Fruit fly (Drosophila melanogaster): ENCODE results near the gene CG3526.

CG3526 gene

DNA sequence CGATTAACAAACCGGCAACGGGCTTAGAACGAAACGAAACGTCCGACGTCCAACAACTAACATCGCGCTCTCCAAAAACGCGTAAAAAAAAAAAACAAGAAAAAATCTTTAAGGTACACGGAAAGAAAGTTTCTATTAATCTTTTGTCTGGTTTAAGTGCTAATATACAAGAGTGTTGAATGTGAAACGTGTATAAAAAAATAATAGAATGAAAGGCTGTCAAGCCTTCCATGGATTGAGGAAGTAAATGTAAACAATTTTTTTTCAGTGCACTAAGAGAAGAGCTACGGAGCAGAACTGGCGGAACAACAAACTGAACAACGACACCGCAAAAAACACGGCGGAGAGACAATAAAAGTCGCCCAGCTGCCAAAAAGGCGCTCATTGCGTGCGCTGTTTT lies 29.2 kb downstream of the CG3526 start, which contains the start of gene CG3588 (continued):
- no peak for TF ChIP-seq pum (GFP tag; optimal IDR thresholded peaks at IDR 0.05)
- peak; percentile 66 for TF ChIP-seq CG16863 (GFP tag; optimal IDR thresholded peaks at IDR 0.05)
- TF ChIP-seq Scr (GFP tag; IDR thresholded peaks at IDR 0.05; ENCODE audit: partially characterized antibody) = no peak
- no peak for TF ChIP-seq Lhr (GFP tag; optimal IDR thresholded peaks at IDR 0.05)
- TF ChIP-seq CG11398 (GFP tag; optimal IDR thresholded peaks at IDR 0.05) = peak; percentile 32
- no peak for TF ChIP-seq grn (GFP tag; optimal IDR thresholded peaks at IDR 0.05)
- no peak for TF ChIP-seq CG31388 (GFP tag; optimal IDR thresholded peaks at IDR 0.05)
- peak; percentile 68 for TF ChIP-seq H15 (GFP tag; IDR thresholded peaks at IDR 0.05)
- peak; percentile 31 for TF ChIP-seq abd-A (tag; optimal IDR thresholded peaks at IDR 0.05)
- TF ChIP-seq CG34422 (GFP tag; IDR thresholded peaks at IDR 0.05) = peak; percentile 45; the same call in 2 of the 3 replicates
- peak; percentile 84 for TF ChIP-seq CG14441 (GFP tag; IDR thresholded peaks at IDR 0.05)
- TF ChIP-seq Taf1 (GFP tag; IDR thresholded peaks at IDR 0.05) = peak; percentile 79
- TF ChIP-seq lilli (GFP tag; optimal IDR thresholded peaks at IDR 0.05) = peak; percentile 84
- TF ChIP-seq ap (GFP tag; IDR thresholded peaks at IDR 0.05) = peak; percentile 59; the same call in 1 of the 2 replicates
- peak; percentile 88 for TF ChIP-seq CG14014 (GFP tag; IDR thresholded peaks at IDR 0.05)
- TF ChIP-seq maf-S (GFP tag; optimal IDR thresholded peaks at IDR 0.05) = peak; percentile 58
- no peak for TF ChIP-seq CG8478 (optimal IDR thresholded peaks at IDR 0.05)
- no peak for TF ChIP-seq zen2 (GFP tag; IDR thresholded peaks at IDR 0.05; ENCODE audit: partially characterized antibody)
- TF ChIP-seq sisA (GFP tag; IDR thresholded peaks at IDR 0.05) = peak; percentile 81
- peak; percentile 54 for TF ChIP-seq tx (GFP tag; optimal IDR thresholded peaks at IDR 0.05)
- TF ChIP-seq Gug (GFP tag; IDR thresholded peaks at IDR 0.05) = peak; percentile 79; the same call in 3 of the 4 replicates
- TF ChIP-seq stwl (tag; optimal IDR thresholded peaks at IDR 0.05) = no peak
- no peak for TF ChIP-seq dmrt11E (tag; optimal IDR thresholded peaks at IDR 0.05)
- peak; percentile 19 for TF ChIP-seq CG12104 (GFP tag; optimal IDR thresholded peaks at IDR 0.05)
- peak; percentile 50; the same call in 1 of the 2 replicates for TF ChIP-seq Poxn (GFP tag; IDR thresholded peaks at IDR 0.05)
- no peak for TF ChIP-seq CG11723 (GFP tag; optimal IDR thresholded peaks at IDR 0.05)
- peak; percentile 70 for TF ChIP-seq wdn (GFP tag; IDR thresholded peaks at IDR 0.05)
- no peak for TF ChIP-seq CG3065 (GFP tag; optimal IDR thresholded peaks at IDR 0.05)
- no peak for TF ChIP-seq usp (GFP tag; optimal IDR thresholded peaks at IDR 0.05)
- TF ChIP-seq Stat92E (GFP tag; optimal IDR thresholded peaks at IDR 0.05) = no peak
- peak; percentile 24 for TF ChIP-seq B-H2 (GFP tag; optimal IDR thresholded peaks at IDR 0.05)
- peak; percentile 43 for TF ChIP-seq CG12219 (GFP tag; optimal IDR thresholded peaks at IDR 0.05)
- TF ChIP-seq Blimp-1 (GFP tag; optimal IDR thresholded peaks at IDR 0.05) = peak; percentile 46
- peak; percentile 79 for TF ChIP-seq Atf6 (GFP tag; IDR thresholded peaks at IDR 0.05)
- TF ChIP-seq CG4854 (GFP tag; optimal IDR thresholded peaks at IDR 0.05) = peak; percentile 34
- peak; percentile 49 for TF ChIP-seq CG8924 (tag; optimal IDR thresholded peaks at IDR 0.05)
- peak; percentile 75 for TF ChIP-seq CG10147 (GFP tag; optimal IDR thresholded peaks at IDR 0.05)
- TF ChIP-seq Mad (GFP tag; optimal IDR thresholded peaks at IDR 0.05) = peak; percentile 30
- peak; percentile 62 for TF ChIP-seq scrt (GFP tag; optimal IDR thresholded peaks at IDR 0.05)
- TF ChIP-seq Six4 (GFP tag; optimal IDR thresholded peaks at IDR 0.05) = peak; percentile 42
- TF ChIP-seq CG12942 (GFP tag; optimal IDR thresholded peaks at IDR 0.05) = peak; percentile 16
- peak; percentile 63 for TF ChIP-seq D19B (GFP tag; optimal IDR thresholded peaks at IDR 0.05)
- TF ChIP-seq CG31441 (GFP tag; IDR thresholded peaks at IDR 0.05) = peak; percentile 56
- TF ChIP-seq CG17912 (GFP tag; optimal IDR thresholded peaks at IDR 0.05) = no peak
- peak; percentile 43; the same call in 1 of the 2 replicates for TF ChIP-seq Awh (GFP tag; IDR thresholded peaks at IDR 0.05)
- TF ChIP-seq CG12236 (GFP tag; optimal IDR thresholded peaks at IDR 0.05) = no peak
- peak; percentile 80 for TF ChIP-seq tgo (GFP tag; IDR thresholded peaks at IDR 0.05)
- TF ChIP-seq CG14710 (tag; optimal IDR thresholded peaks at IDR 0.05) = peak; percentile 32
- peak; percentile 74 for TF ChIP-seq HLH54F (GFP tag; optimal IDR thresholded peaks at IDR 0.05)
- TF ChIP-seq CG4360 (GFP tag; IDR thresholded peaks at IDR 0.05) = no peak
- TF ChIP-seq CG12659 (GFP tag; optimal IDR thresholded peaks at IDR 0.05) = peak; percentile 65
- peak; percentile 45 for TF ChIP-seq CG9437 (GFP tag; optimal IDR thresholded peaks at IDR 0.05)
